Worm (Caenorhabditis elegans) whole organism, L1 larva: ENCODE data around the gene lipl-4.
A peak's percentile ranks its signal among the peaks of the same experiment; 100 is the strongest.

ENCODE experiments used
- Y116A8C.19 ChIP-seq: sonication (generic microtip); optimal IDR thresholded peaks from 2 replicates; lab custom pipeline; 2016; ENCODE audit warnings: missing compliant biosample characterization, missing genetic modification characterization, borderline replicate concordance
- ama-1 ChIP-seq: fragments of 150-350 bp; optimal IDR thresholded peaks from 2 replicates; lab custom pipeline; 2014
- elt-3 ChIP-seq, 6 experiments: fragments of 150-350 bp in 1 of 6; sonication (generic microtip); optimal IDR thresholded peaks; 2 replicates each; lab custom pipeline; 2017 to 2018; ENCODE audit warnings: missing biosample characterization in 6 of 6, missing genetic modification characterization in 6 of 6, inconsistent platforms in 1 of 6
- fkh-10 ChIP-seq: sonication (generic microtip); optimal IDR thresholded peaks from 2 replicates; lab custom pipeline; 2017; ENCODE audit warnings: missing biosample characterization, missing genetic modification reagents, missing genetic modification characterization
- lin-39 ChIP-seq: fragments of 150-350 bp; optimal IDR thresholded peaks from 2 replicates; lab custom pipeline; 2014; ENCODE audit warnings: missing biosample characterization, missing genetic modification reagents, missing genetic modification characterization
- skn-1 ChIP-seq: fragments of 150-350 bp; optimal IDR thresholded peaks from 2 replicates; lab custom pipeline; 2014; ENCODE audit warnings: missing biosample characterization, missing genetic modification characterization
- unc-62 ChIP-seq: fragments of 150-350 bp; optimal IDR thresholded peaks from 2 replicates; lab custom pipeline; 2014; ENCODE audit warnings: missing biosample characterization, missing genetic modification reagents, missing genetic modification characterization

DNA sequence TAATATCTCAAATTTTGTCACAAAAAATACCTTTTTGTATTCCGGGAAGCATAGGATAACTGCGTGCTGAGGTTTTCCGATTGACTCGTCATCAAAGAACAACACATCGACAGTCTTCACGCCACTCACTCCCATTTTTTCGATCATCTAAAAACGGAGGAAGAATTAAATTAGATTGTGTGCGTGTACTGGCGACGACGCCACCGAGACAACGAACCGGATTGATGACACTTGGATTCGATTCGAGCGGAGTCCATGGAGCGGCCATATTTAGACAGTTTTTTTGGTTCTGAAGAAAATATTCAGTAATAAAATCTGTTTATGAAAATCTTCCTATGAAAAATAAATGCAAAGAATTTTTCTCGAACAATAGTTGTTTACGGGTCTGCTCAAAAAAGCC, 38.9 kb upstream of the lipl-4 start, which contains the start of gene ubh-1:
- TF ChIP-seq fkh-10 (GFP tag; lab: Kevin White, UChicago) (no peak), skn-1 (tag; lab: Kevin White, UChicago) (no peak), ama-1 (no peak), unc-62 (GFP tag; lab: Kevin White, UChicago) (no peak), Y116A8C.19 (tag; lab: Kevin White, UChicago) (no peak), elt-3 (tag; optimal IDR thresholded peaks at IDR 0.05; lab: Kevin White, UChicago) (peak in 1 of 6 experiments; percentile 23), lin-39 (tag; lab: Kevin White, UChicago) (no peak)
